Fruit fly (Drosophila melanogaster) whole organism, prepupa: ENCODE measurements around the gene Tcs3.

ENCODE experiments used
- CG10669 ChIP-seq: fragments of 200-800 bp; sonication (Bioruptor generic); optimal IDR thresholded peaks from 3 replicates; lab custom pipeline; 2018; ENCODE audit warnings: missing biosample characterization, mild to moderate bottlenecking, missing genetic modification characterization, moderate library complexity
- CG11294 ChIP-seq: fragments of 200-800 bp; sonication (Bioruptor generic); IDR thresholded peaks from 2 replicates; pipeline ENCODE4 v1.3.6; 2022; ENCODE audit warnings: missing biosample characterization, missing genetic modification characterization
- CG11902 ChIP-seq: fragments of 200-800 bp; sonication (Bioruptor generic); optimal IDR thresholded peaks from 3 replicates; lab custom pipeline; 2016; ENCODE audit warnings: missing biosample characterization, missing genetic modification characterization
- CG1621 ChIP-seq: fragments of 200-800 bp; sonication (Bioruptor generic); optimal IDR thresholded peaks from 3 replicates; lab custom pipeline; 2018; ENCODE audit warnings: missing biosample characterization, mild to moderate bottlenecking, missing genetic modification characterization
- CG16779 ChIP-seq: fragments of 200-800 bp; sonication (Bioruptor generic); optimal IDR thresholded peaks from 3 replicates; lab custom pipeline; 2017; ENCODE audit warnings: missing biosample characterization, mild to moderate bottlenecking, missing genetic modification characterization
- CG32006 ChIP-seq: fragments of 200-800 bp; sonication (Bioruptor generic); optimal IDR thresholded peaks from 3 replicates; lab custom pipeline; 2017; ENCODE audit warnings: missing biosample characterization, mild to moderate bottlenecking, missing genetic modification characterization
- CG3919 ChIP-seq: fragments of 200-800 bp; sonication (Bioruptor generic); optimal IDR thresholded peaks from 3 replicates; lab custom pipeline; 2016; ENCODE audit warnings: missing biosample characterization, missing genetic modification characterization
- CG6163 ChIP-seq: fragments of 200-800 bp; sonication (Bioruptor generic); IDR thresholded peaks from 3 replicates; pipeline ENCODE4 v1.3.6; 2022; ENCODE audit warnings: missing biosample characterization, missing genetic modification characterization
- CG6276 ChIP-seq: fragments of 200-800 bp; sonication (Bioruptor generic); optimal IDR thresholded peaks from 2 replicates; lab custom pipeline; 2017; ENCODE audit warnings: missing biosample characterization, mild to moderate bottlenecking, missing genetic modification characterization
- CG6808 ChIP-seq: fragments of 200-800 bp; sonication (Bioruptor generic); optimal IDR thresholded peaks from 3 replicates; lab custom pipeline; 2017; ENCODE audit warnings: missing biosample characterization, missing genetic modification characterization, mild to moderate bottlenecking, moderate library complexity, missing genetic modification reagents
- CG7368 ChIP-seq: fragments of 200-800 bp; sonication (Bioruptor generic); optimal IDR thresholded peaks from 3 replicates; lab custom pipeline; 2016; ENCODE audit warnings: missing biosample characterization, missing genetic modification characterization
- CG8119 ChIP-seq: fragments of 200-800 bp; sonication (Bioruptor generic); IDR thresholded peaks from 3 replicates; pipeline ENCODE4 v1.3.6; 2022; ENCODE audit warnings: missing biosample characterization, missing genetic modification characterization
- CG8319 ChIP-seq: fragments of 200-800 bp; sonication (Bioruptor generic); optimal IDR thresholded peaks from 3 replicates; lab custom pipeline; 2016; ENCODE audit warnings: missing biosample characterization, missing genetic modification characterization
- Eip78C ChIP-seq: fragments of 200-800 bp; sonication (Bioruptor generic); peaks from one replicate; lab custom pipeline; 2016; ENCODE audit warnings: missing biosample characterization, missing genetic modification characterization
- Eip93F ChIP-seq: fragments of 200-800 bp; sonication (Bioruptor generic); optimal IDR thresholded peaks from 2 replicates; lab custom pipeline; 2016; ENCODE audit warnings: missing biosample characterization, mild to moderate bottlenecking, missing genetic modification characterization
- Ets21C ChIP-seq: fragments of 200-800 bp; sonication (Bioruptor generic); optimal IDR thresholded peaks from 3 replicates; lab custom pipeline; 2016; ENCODE audit warnings: missing biosample characterization, missing genetic modification characterization
- Hr38 ChIP-seq: sonication (Bioruptor generic); optimal IDR thresholded peaks from 2 replicates; lab custom pipeline; 2016; ENCODE audit warnings: missing biosample characterization, missing genetic modification characterization
- Hr39 ChIP-seq: fragments of 200-800 bp; sonication (Bioruptor generic); optimal IDR thresholded peaks from 2 replicates; lab custom pipeline; 2016; ENCODE audit warnings: missing biosample characterization, missing genetic modification characterization
- Lpt ChIP-seq: fragments of 200-800 bp; sonication (Bioruptor generic); optimal IDR thresholded peaks from 3 replicates; lab custom pipeline; 2016; ENCODE audit warnings: missing biosample characterization, missing genetic modification characterization
- Met ChIP-seq: fragments of 200-800 bp; sonication (Bioruptor generic); optimal IDR thresholded peaks from 3 replicates; lab custom pipeline; 2016; ENCODE audit warnings: missing biosample characterization, missing genetic modification characterization
- Smox ChIP-seq: fragments of 200-800 bp; sonication (Bioruptor generic); optimal IDR thresholded peaks from 3 replicates; lab custom pipeline; 2016; ENCODE audit warnings: missing biosample characterization, missing genetic modification characterization
- Sox102F ChIP-seq: fragments of 200-800 bp; sonication (Bioruptor generic); optimal IDR thresholded peaks from 2 replicates; lab custom pipeline; 2016; ENCODE audit warnings: missing biosample characterization, mild to moderate bottlenecking, missing genetic modification characterization
- acj6 ChIP-seq: fragments of 200-800 bp; sonication (Bioruptor generic); optimal IDR thresholded peaks from 3 replicates; lab custom pipeline; 2016; ENCODE audit warnings: missing biosample characterization, missing genetic modification characterization
- dsx ChIP-seq: fragments of 200-800 bp; optimal IDR thresholded peaks from 3 replicates; lab custom pipeline; 2019; ENCODE audit warnings: missing biosample characterization, mild to moderate bottlenecking, missing genetic modification characterization, moderate library complexity; ENCODE audit not compliant: poor library complexity, severe bottlenecking
- eg ChIP-seq: fragments of 200-800 bp; sonication (Bioruptor generic); IDR thresholded peaks from 3 replicates; pipeline ENCODE4 v1.3.6; 2022; ENCODE audit warnings: missing biosample characterization, missing genetic modification characterization
- fd59A ChIP-seq: fragments of 200-800 bp; sonication (Bioruptor generic); optimal IDR thresholded peaks from 2 replicates; lab custom pipeline; 2017; ENCODE audit warnings: missing biosample characterization, mild to moderate bottlenecking, missing genetic modification characterization, missing genetic modification reagents
- fd85E ChIP-seq: fragments of 200-800 bp; sonication (Bioruptor generic); optimal IDR thresholded peaks from 3 replicates; lab custom pipeline; 2016; ENCODE audit warnings: missing biosample characterization, missing genetic modification characterization
- fkh ChIP-seq: fragments of 200-800 bp; sonication (Bioruptor generic); optimal IDR thresholded peaks from 3 replicates; lab custom pipeline; 2017; ENCODE audit warnings: missing biosample characterization, mild to moderate bottlenecking, missing genetic modification characterization, moderate library complexity
- lz ChIP-seq: fragments of 200-800 bp; sonication (Bioruptor generic); optimal IDR thresholded peaks from 3 replicates; lab custom pipeline; 2016; ENCODE audit warnings: missing biosample characterization, missing genetic modification characterization
- pdm3 ChIP-seq: fragments of 200-800 bp; sonication (Bioruptor generic); optimal IDR thresholded peaks from 3 replicates; lab custom pipeline; 2016; ENCODE audit warnings: missing biosample characterization, missing genetic modification characterization
- svp ChIP-seq: fragments of 200-800 bp; sonication (Bioruptor generic); peaks from one replicate; lab custom pipeline; 2016; ENCODE audit warnings: missing biosample characterization, missing genetic modification characterization

Gene Tcs3

DNA sequence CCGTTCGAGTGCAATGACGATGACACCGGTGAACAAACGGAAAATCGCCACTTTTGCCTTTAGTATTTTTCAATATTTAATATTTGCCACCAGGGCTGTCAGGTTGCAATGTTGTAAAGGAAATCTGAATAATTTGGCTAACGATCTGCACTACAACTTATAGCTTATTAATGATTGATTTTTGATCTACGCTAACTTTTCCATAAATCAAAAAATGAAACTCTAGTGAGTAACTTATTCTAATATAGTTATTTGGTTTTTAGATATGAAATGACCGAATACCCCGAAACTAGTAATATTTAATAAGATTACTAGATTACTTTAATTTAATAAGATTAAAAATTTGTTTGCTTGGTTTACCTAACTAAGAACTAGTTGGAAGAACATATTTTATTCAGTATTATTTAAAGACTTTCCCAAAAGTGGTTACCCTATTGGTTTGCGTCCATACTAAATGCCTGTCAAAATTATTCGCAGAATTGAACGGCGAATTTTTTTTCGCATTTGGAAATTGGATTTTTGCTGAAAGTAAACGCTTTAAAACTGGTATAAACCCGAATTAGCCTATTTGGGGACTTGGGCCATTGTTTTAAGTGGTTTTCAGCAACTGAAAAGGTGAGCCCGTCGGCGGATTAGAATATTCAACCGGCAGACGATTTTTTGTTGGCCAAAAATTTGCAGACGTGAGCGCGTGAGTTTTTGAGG is 34.2 kb downstream of the Tcs3 start, which contains the start of the genes Agpat3 and RAF2 (continued):
- TF ChIP-seq lz (GFP tag; lab: Kevin White, UChicago): peak; percentile 34
- TF ChIP-seq CG3919: peak; percentile 34
- no peak for TF ChIP-seq CG7368
- peak; percentile 59; the same call in 1 of the 3 replicates for TF ChIP-seq eg (GFP tag; lab: Robert Waterston, UW)
- no peak for TF ChIP-seq CG16779 (tag; lab: Kevin White, UChicago)
- TF ChIP-seq Ets21C (GFP tag; lab: Kevin White, UChicago): peak; percentile 23
- no peak for TF ChIP-seq Sox102F (GFP tag; lab: Kevin White, UChicago)
- TF ChIP-seq CG1621 (tag; lab: Kevin White, UChicago): no peak
- no peak for TF ChIP-seq fd85E (GFP tag; lab: Kevin White, UChicago)

DNA sequence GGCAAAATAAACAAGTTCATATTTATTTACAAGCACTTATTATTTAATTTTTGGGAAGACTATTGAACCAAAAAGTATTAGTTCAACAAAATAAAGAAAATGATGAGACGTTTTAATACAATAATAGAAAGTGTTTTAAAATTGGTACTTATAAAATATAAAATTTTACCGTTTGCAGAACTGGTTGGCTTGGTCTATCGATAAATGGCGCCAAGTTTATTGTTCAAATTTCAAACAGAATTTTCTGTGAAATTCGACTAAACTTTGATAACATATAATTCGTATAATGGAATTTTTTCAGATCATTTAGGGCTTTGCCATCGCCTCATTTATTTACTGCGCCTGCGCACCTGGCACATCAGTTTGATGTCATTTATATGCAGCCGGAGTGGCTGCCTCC is 39.0 kb downstream of the Tcs3 start:
- TF ChIP-seq Eip78C: peak; percentile 37
- peak; percentile 33 for TF ChIP-seq svp (GFP tag; lab: Kevin White, UChicago)
- no peak for TF ChIP-seq CG8319 (GFP tag; lab: Kevin White, UChicago)
- no peak for TF ChIP-seq acj6
- TF ChIP-seq pdm3 (GFP tag; lab: Kevin White, UChicago): no peak

DNA sequence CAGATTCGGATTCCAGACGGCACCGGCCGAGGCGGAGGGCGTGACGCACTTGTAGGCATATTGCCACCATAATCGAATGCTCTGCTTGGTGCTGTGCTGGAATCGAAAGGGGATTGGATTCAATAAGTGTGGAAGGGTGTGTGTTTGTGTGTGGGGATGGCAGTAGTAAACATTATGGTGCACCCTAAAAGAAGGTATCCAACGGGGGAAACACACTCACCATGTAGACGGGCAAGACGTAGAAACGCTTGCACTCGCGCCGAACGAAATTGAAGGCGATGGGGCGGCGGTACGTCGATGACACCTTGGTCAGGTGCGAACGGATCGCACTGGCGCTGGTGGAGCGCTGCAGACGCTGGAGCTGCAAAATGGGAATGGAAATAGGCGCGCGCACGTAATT is 39.5 kb downstream of the Tcs3 start:
- no peak for TF ChIP-seq dsx (GFP tag; lab: Kevin White, UChicago)
- no peak for TF ChIP-seq CG1621 (tag; lab: Kevin White, UChicago)
- TF ChIP-seq Eip93F (GFP tag; lab: Kevin White, UChicago): no peak
- TF ChIP-seq Smox (GFP tag; lab: Kevin White, UChicago): no peak
- TF ChIP-seq, all 60 proteins: peak for 0

DNA sequence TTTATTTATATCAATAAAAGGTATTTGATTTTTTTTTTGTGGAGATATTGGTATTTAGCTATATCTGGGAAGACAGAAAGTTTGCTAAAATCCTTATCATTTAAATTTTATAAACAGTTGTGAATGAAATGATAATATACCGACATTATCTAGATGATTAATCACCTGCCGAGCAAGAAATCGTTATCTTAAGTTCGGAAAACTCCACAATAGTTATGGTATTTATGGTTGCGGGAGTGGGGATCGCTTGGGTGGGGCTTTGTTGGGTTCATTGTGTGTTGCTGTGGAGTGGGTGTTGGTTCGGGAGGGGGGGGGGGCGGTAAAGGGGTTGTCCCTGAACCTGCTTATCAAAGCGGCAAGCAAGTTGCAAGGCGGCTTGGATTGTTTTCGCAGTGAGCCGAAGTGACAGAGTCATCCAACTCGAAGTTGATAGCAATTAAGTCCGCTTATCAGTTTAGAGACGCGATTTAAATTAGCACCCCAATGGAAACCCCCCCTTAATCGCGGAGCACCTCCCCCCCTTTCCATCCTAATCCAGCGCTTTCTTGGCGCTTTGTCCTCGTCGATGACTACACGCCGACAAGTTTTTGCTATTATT is 40.5 kb downstream of the Tcs3 start:
- TF ChIP-seq CG6808 (no peak), fd59A (GFP tag; lab: Kevin White, UChicago) (no peak), Lpt (GFP tag; lab: Kevin White, UChicago) (no peak), Hr39 (GFP tag; lab: Kevin White, UChicago) (no peak)

DNA sequence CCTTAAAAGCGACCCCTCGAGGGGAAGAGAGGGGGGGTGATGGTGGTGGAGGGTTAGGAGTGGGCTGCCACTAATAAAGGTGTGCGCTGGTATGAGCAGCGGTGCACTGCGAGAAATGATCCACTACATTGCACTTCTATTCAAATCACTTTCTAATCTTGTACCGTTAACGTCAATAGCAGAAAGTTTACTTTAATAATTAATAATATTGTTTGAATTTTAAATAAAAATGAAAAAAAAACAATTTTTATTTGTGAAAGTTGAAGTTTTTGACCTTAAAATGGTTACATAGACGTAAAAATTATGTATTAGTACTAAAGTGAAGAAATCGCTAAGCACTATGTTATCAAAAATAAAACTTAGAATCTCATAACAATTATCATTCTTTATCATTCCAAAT is 41.1 kb downstream of the Tcs3 start:
- TF ChIP-seq CG32006 (GFP tag; lab: Kevin White, UChicago) (peak; percentile 37), fd85E (GFP tag; lab: Kevin White, UChicago) (no peak), fd59A (GFP tag; lab: Kevin White, UChicago) (no peak), eg (GFP tag; lab: Robert Waterston, UW) (peak; percentile 23; the same call in 1 of the 3 replicates), Met (GFP tag; lab: Kevin White, UChicago) (no peak), svp (GFP tag; lab: Kevin White, UChicago) (peak; percentile 18), CG11294 (GFP tag; lab: Robert Waterston, UW) (no peak), CG11902 (GFP tag; lab: Kevin White, UChicago) (no peak), CG6163 (GFP tag; lab: Robert Waterston, UW) (0 out of 3 replicates have a peak, but pooled peaks have one; percentile 20), Hr38 (GFP tag; lab: Kevin White, UChicago) (no peak), Eip78C (peak; percentile 30), CG8119 (GFP tag; lab: Robert Waterston, UW) (0 out of 3 replicates have a peak, but pooled peaks have one; percentile 14), pdm3 (GFP tag; lab: Kevin White, UChicago) (no peak), CG6276 (GFP tag; lab: Kevin White, UChicago) (peak; percentile 7)

DNA sequence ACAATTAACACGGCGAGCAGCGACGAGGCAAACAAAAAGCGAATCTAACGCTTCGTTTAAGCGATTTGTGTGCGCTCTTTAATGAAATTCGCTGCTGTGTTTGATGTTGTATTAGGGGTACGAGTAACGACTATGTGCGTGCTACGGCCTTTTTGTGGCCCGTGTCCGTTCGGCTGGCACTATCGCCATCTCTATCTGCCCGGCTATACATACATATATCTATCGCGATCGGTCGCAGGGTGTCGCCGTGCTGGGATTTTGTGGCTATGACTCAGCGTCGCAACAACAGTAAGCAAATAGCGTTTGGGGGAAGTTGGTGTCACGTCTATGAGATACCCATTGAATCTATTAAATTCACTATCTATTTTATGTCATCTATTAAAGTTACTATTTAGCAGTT is 41.9 kb downstream of the Tcs3 start:
- TF ChIP-seq CG6808 (no peak), Smox (GFP tag; lab: Kevin White, UChicago) (no peak), CG10669 (GFP tag; lab: Kevin White, UChicago) (no peak), fd85E (GFP tag; lab: Kevin White, UChicago) (no peak), fkh (GFP tag; lab: Kevin White, UChicago) (peak; percentile 65)
